Fruit fly (Drosophila melanogaster) whole organism, embryonic: ENCODE measurements around the gene Atat.

Experiments used
- Adf1 ChIP-seq: fragments of 200-800 bp; sonication (Bioruptor generic); IDR thresholded peaks from 2 replicates; pipeline ENCODE4 v1.3.6; 2022; ENCODE audit warnings: missing biosample characterization, missing genetic modification characterization
- Blimp-1 ChIP-seq: fragments of 200-800 bp; sonication (Bioruptor generic); optimal IDR thresholded peaks from 3 replicates; lab custom pipeline; 2018; ENCODE audit warnings: missing biosample characterization, missing genetic modification characterization, mild to moderate bottlenecking, moderate library complexity, missing genetic modification reagents
- CG10274 ChIP-seq: fragments of 200-800 bp; sonication (Bioruptor generic); optimal IDR thresholded peaks from 3 replicates; lab custom pipeline; 2017; ENCODE audit warnings: missing biosample characterization, mild to moderate bottlenecking, missing genetic modification characterization
- CG10654 ChIP-seq: fragments of 200-800 bp; sonication (Bioruptor generic); optimal IDR thresholded peaks from 2 replicates; lab custom pipeline; 2016; ENCODE audit warnings: missing biosample characterization, missing genetic modification characterization
- CG12769 ChIP-seq: fragments of 200-800 bp; sonication (Bioruptor generic); optimal IDR thresholded peaks from 2 replicates; lab custom pipeline; 2019; ENCODE audit warnings: missing biosample characterization, mild to moderate bottlenecking, missing genetic modification characterization, moderate library complexity
- CG13894 ChIP-seq: fragments of 200-800 bp; sonication (Bioruptor generic); optimal IDR thresholded peaks from 3 replicates; lab custom pipeline; 2018; ENCODE audit warnings: missing biosample characterization, mild to moderate bottlenecking, missing genetic modification characterization, moderate library complexity
- CG18599 ChIP-seq: fragments of 200-800 bp; sonication (Bioruptor generic); optimal IDR thresholded peaks from 3 replicates; lab custom pipeline; 2017; ENCODE audit warnings: missing biosample characterization, missing genetic modification characterization, mild to moderate bottlenecking, moderate library complexity, missing genetic modification reagents
- CG30431 ChIP-seq: fragments of 200-800 bp; sonication (Bioruptor generic); optimal IDR thresholded peaks from 2 replicates; lab custom pipeline; 2017; ENCODE audit warnings: missing biosample characterization, missing genetic modification characterization
- CG3163 ChIP-seq: fragments of 200-800 bp; sonication (Bioruptor generic); optimal IDR thresholded peaks from 3 replicates; lab custom pipeline; 2016; ENCODE audit warnings: missing biosample characterization, missing genetic modification characterization
- CG3847 ChIP-seq: fragments of 200-800 bp; sonication (Bioruptor generic); IDR thresholded peaks from 2 replicates; pipeline ENCODE4 v1.3.6; 2022; ENCODE audit warnings: missing biosample characterization, missing genetic modification characterization
- CG4360 ChIP-seq: fragments of 200-800 bp; sonication (Bioruptor generic); IDR thresholded peaks from 2 replicates; pipeline ENCODE4 v1.3.6; 2022; ENCODE audit warnings: missing biosample characterization, missing genetic modification characterization
- CG7928 ChIP-seq: fragments of 200-800 bp; sonication (Bioruptor generic); optimal IDR thresholded peaks from 2 replicates; lab custom pipeline; 2017; ENCODE audit warnings: missing biosample characterization, mild to moderate bottlenecking, missing genetic modification characterization
- CG8290 ChIP-seq, 3 experiments: fragments of 200-800 bp; sonication (Bioruptor generic); optimal IDR thresholded peaks; 2 replicates each; lab custom pipeline; 2016 to 2019; ENCODE audit warnings: missing biosample characterization in 3 of 3, missing genetic modification characterization in 3 of 3, mild to moderate bottlenecking in 2 of 3, moderate library complexity in 1 of 3
- CG8478 ChIP-seq: fragments of >200 bp; optimal IDR thresholded peaks from 2 replicates; lab custom pipeline; 2018
- Dbx ChIP-seq: fragments of 200-800 bp; sonication (Bioruptor generic); IDR thresholded peaks from 3 replicates; pipeline ENCODE4 v1.3.6; 2022; ENCODE audit warnings: missing biosample characterization, missing genetic modification characterization
- Elba2 ChIP-seq: fragments of 200-800 bp; sonication (Bioruptor generic); optimal IDR thresholded peaks from 3 replicates; lab custom pipeline; 2016; ENCODE audit warnings: missing biosample characterization, missing genetic modification characterization
- Hmr ChIP-seq: fragments of 200-800 bp; sonication (Bioruptor generic); optimal IDR thresholded peaks from 3 replicates; lab custom pipeline; 2017; ENCODE audit warnings: mild to moderate bottlenecking, missing biosample characterization, missing genetic modification reagents, missing genetic modification characterization
- Med ChIP-seq: fragments of 200-800 bp; sonication (Bioruptor generic); peaks from one replicate; lab custom pipeline; 2016; ENCODE audit warnings: missing biosample characterization, missing genetic modification characterization, mild to moderate bottlenecking, inconsistent platforms, moderate library complexity
- Pdp1 ChIP-seq, 2 experiments: fragments of 200-800 bp; sonication (Bioruptor generic); optimal IDR thresholded peaks; 3 replicates each; lab custom pipeline; 2016; ENCODE audit warnings: missing biosample characterization in 2 of 2, missing genetic modification characterization in 2 of 2, mild to moderate bottlenecking in 1 of 2, moderate library complexity in 1 of 2
- Side ChIP-seq: fragments of 200-800 bp; sonication (Bioruptor generic); optimal IDR thresholded peaks from 2 replicates; lab custom pipeline; 2016; ENCODE audit warnings: missing biosample characterization, missing genetic modification characterization
- abd-A ChIP-seq: fragments of 200-800 bp; sonication (Bioruptor generic); optimal IDR thresholded peaks from 3 replicates; lab custom pipeline; 2019; ENCODE audit warnings: missing biosample characterization, mild to moderate bottlenecking, missing genetic modification characterization, moderate library complexity
- bbx ChIP-seq: fragments of 200-800 bp; sonication (Bioruptor generic); IDR thresholded peaks from 2 replicates; pipeline ENCODE4 v1.3.6; 2022; ENCODE audit warnings: missing biosample characterization, missing genetic modification characterization; ENCODE audit not compliant: partially characterized antibody
- br ChIP-seq: fragments of >200 bp; optimal IDR thresholded peaks from 2 replicates; lab custom pipeline; 2017
- bsh ChIP-seq, 2 experiments: fragments of 200-800 bp; sonication (Bioruptor generic); optimal IDR thresholded peaks; 2 replicates each; lab custom pipeline; 2017 to 2018; ENCODE audit warnings: mild to moderate bottlenecking in 2 of 2, missing biosample characterization in 2 of 2, missing genetic modification characterization in 2 of 2, moderate library complexity in 1 of 2
- cg ChIP-seq: fragments of 200-800 bp; sonication (Bioruptor generic); optimal IDR thresholded peaks from 3 replicates; lab custom pipeline; 2019; ENCODE audit warnings: missing biosample characterization, mild to moderate bottlenecking, missing genetic modification characterization, moderate library complexity
- chinmo ChIP-seq: fragments of 200-800 bp; sonication (Bioruptor generic); IDR thresholded peaks from 4 replicates; pipeline ENCODE4 v1.3.6; 2022; ENCODE audit warnings: missing biosample characterization, missing genetic modification characterization; ENCODE audit not compliant: partially characterized antibody
- chn ChIP-seq: fragments of 200-800 bp; sonication (Bioruptor generic); optimal IDR thresholded peaks from 2 replicates; lab custom pipeline; 2016; ENCODE audit warnings: missing biosample characterization, missing genetic modification characterization
- corto ChIP-seq: fragments of 200-800 bp; sonication (Bioruptor generic); optimal IDR thresholded peaks from 2 replicates; lab custom pipeline; 2016; ENCODE audit warnings: missing biosample characterization, mild to moderate bottlenecking, missing genetic modification characterization, moderate library complexity
- exex ChIP-seq: fragments of 200-800 bp; sonication (Bioruptor generic); optimal IDR thresholded peaks from 4 replicates; lab custom pipeline; 2018; ENCODE audit warnings: missing biosample characterization, mild to moderate bottlenecking, missing genetic modification characterization, moderate library complexity
- fru ChIP-seq: fragments of >200 bp; optimal IDR thresholded peaks from 2 replicates; lab custom pipeline; 2017
- lmd ChIP-seq: fragments of 200-800 bp; sonication (Bioruptor generic); IDR thresholded peaks from 2 replicates; pipeline ENCODE4 v1.3.6; 2022; ENCODE audit warnings: missing biosample characterization, missing genetic modification characterization
- lov ChIP-seq, 2 experiments: fragments of 200-800 bp in 1 of 2; fragments of >200 bp in 1 of 2; sonication (Bioruptor generic) in 1 of 2; IDR thresholded peaks in 1 of 2; optimal IDR thresholded peaks in 1 of 2; 2 replicates in 1 of 2; 3 replicates in 1 of 2; pipeline versions ENCODE4 v1.3.6 to Lab custom; 2017 to 2022; ENCODE audit warnings: missing biosample characterization in 1 of 2, missing genetic modification characterization in 1 of 2
- mirr ChIP-seq: fragments of 200-800 bp; sonication (Bioruptor generic); optimal IDR thresholded peaks from 3 replicates; lab custom pipeline; 2018; ENCODE audit warnings: missing biosample characterization, mild to moderate bottlenecking, missing genetic modification characterization
- nom ChIP-seq: fragments of 200-800 bp; sonication (Bioruptor generic); optimal IDR thresholded peaks from 2 replicates; lab custom pipeline; 2017; ENCODE audit warnings: missing biosample characterization, missing genetic modification characterization, mild to moderate bottlenecking, moderate library complexity, missing genetic modification reagents
- oc ChIP-seq: fragments of 200-800 bp; sonication (Bioruptor generic); optimal IDR thresholded peaks from 2 replicates; lab custom pipeline; 2018; ENCODE audit warnings: missing biosample characterization, mild to moderate bottlenecking, missing genetic modification characterization, moderate library complexity
- p53 ChIP-seq: fragments of 200-800 bp; sonication (Bioruptor generic); optimal IDR thresholded peaks from 2 replicates; lab custom pipeline; 2016; ENCODE audit warnings: missing biosample characterization, missing genetic modification characterization
- pho ChIP-seq: fragments of 200-800 bp; sonication (Bioruptor generic); optimal IDR thresholded peaks from 2 replicates; lab custom pipeline; 2016; ENCODE audit warnings: missing biosample characterization, missing genetic modification characterization
- row ChIP-seq: fragments of 200-800 bp; sonication (Bioruptor generic); IDR thresholded peaks from 3 replicates; pipeline ENCODE4 v1.3.6; 2022; ENCODE audit warnings: missing biosample characterization, missing genetic modification characterization
- sc ChIP-seq, 3 experiments: fragments of >200 bp in 2 of 3; fragments of 200-800 bp in 1 of 3; sonication (Bioruptor generic) in 1 of 3; optimal IDR thresholded peaks; 2 replicates in 2 of 3; 3 replicates in 1 of 3; lab custom pipeline; 2017; ENCODE audit warnings: mild to moderate bottlenecking in 1 of 3, missing biosample characterization in 1 of 3, missing genetic modification characterization in 1 of 3, missing genetic modification reagents in 1 of 3
- sim ChIP-seq: fragments of 200-800 bp; sonication (Bioruptor generic); IDR thresholded peaks from 2 replicates; pipeline ENCODE4 v1.3.6; 2022; ENCODE audit warnings: missing biosample characterization, missing genetic modification characterization
- trem ChIP-seq: fragments of 200-800 bp; optimal IDR thresholded peaks from 3 replicates; lab custom pipeline; 2019; ENCODE audit warnings: missing biosample characterization, mild to moderate bottlenecking, missing genetic modification characterization, moderate library complexity
- ttk ChIP-seq: fragments of 200-800 bp; sonication (Bioruptor generic); IDR thresholded peaks from 2 replicates; pipeline ENCODE4 v2.1.2; 2022; ENCODE audit warnings: missing biosample characterization, missing genetic modification characterization
- vvl ChIP-seq: fragments of 200-800 bp; sonication (Bioruptor generic); IDR thresholded peaks from 2 replicates; pipeline ENCODE4 v1.3.6; 2022; ENCODE audit warnings: missing biosample characterization, missing genetic modification characterization
- yki ChIP-seq: fragments of >200 bp; optimal IDR thresholded peaks from 3 replicates; lab custom pipeline; 2018
- z ChIP-seq: fragments of 200-800 bp; sonication (Bioruptor generic); IDR thresholded peaks from 3 replicates; pipeline ENCODE4 v1.3.6; 2022; ENCODE audit warnings: missing biosample characterization, missing genetic modification characterization

Gene Atat

dm6 chr3L:9465652-9466244 is 39.2 kb upstream of the Atat start (continued):
- TF ChIP-seq sim (GFP tag; lab: Robert Waterston, UW): no peak
- no peak for TF ChIP-seq CG10274
- peak; percentile 70 for TF ChIP-seq mirr
- TF ChIP-seq chinmo: 0 out of 4 replicates have a peak, but pooled peaks have one; percentile 40
- TF ChIP-seq fru (lab: Kevin White, UChicago): no peak
- TF ChIP-seq row: peak; percentile 13; the same call in 1 of the 3 replicates
- peak; percentile 51; the same call in 1 of the 2 replicates for TF ChIP-seq Adf1 (GFP tag; lab: Robert Waterston, UW)
- TF ChIP-seq CG7928 (GFP tag; lab: Kevin White, UChicago): no peak
- TF ChIP-seq Side (GFP tag; lab: Kevin White, UChicago): peak; percentile 1
- TF ChIP-seq Med (GFP tag; lab: Kevin White, UChicago): peak; percentile 86
- TF ChIP-seq vvl: peak; percentile 29; the same call in 1 of the 2 replicates
- TF ChIP-seq sc (optimal IDR thresholded peaks at IDR 0.05; lab: Kevin White, UChicago): no peak
- no peak for TF ChIP-seq sc (GFP tag; optimal IDR thresholded peaks at IDR 0.05; lab: Kevin White, UChicago)
- peak; percentile 16 for TF ChIP-seq exex
- no peak for TF ChIP-seq trem (tag; lab: Kevin White, UChicago)
- peak; percentile 99 for TF ChIP-seq abd-A
- no peak for TF ChIP-seq br
- peak in 1 of 2 experiments; percentile 88 for TF ChIP-seq Pdp1 (GFP tag; optimal IDR thresholded peaks at IDR 0.05; lab: Kevin White, UChicago)
- 0 out of 3 replicates have a peak, but pooled peaks have one; percentile 16 for TF ChIP-seq z
- no peak for TF ChIP-seq CG8290 (GFP tag; optimal IDR thresholded peaks at IDR 0.05; lab: Kevin White, UChicago)
- TF ChIP-seq CG8290 (tag; optimal IDR thresholded peaks at IDR 0.05; lab: Kevin White, UChicago): peak; percentile 10 to 50
- 0 out of 2 replicates have a peak, but pooled peaks have one; percentile 52 for TF ChIP-seq ttk (GFP tag; lab: Robert Waterston, UW)
- TF ChIP-seq chn (GFP tag; lab: Kevin White, UChicago): peak; percentile 28
- no peak for TF ChIP-seq pho
- TF ChIP-seq lmd (GFP tag; lab: Robert Waterston, UW): peak; percentile 34
- TF ChIP-seq CG3847 (GFP tag; lab: Robert Waterston, UW): 0 out of 2 replicates have a peak, but pooled peaks have one; percentile 17
- no peak for TF ChIP-seq Hmr
- peak; percentile 31; the same call in 1 of the 2 replicates for TF ChIP-seq bbx (GFP tag; lab: Robert Waterston, UW)
- peak; percentile 49 for TF ChIP-seq CG13894 (tag; lab: Kevin White, UChicago)
- TF ChIP-seq CG18599 (GFP tag; lab: Kevin White, UChicago): peak; percentile 16
- TF ChIP-seq oc (tag; lab: Kevin White, UChicago): peak; percentile 6
- TF ChIP-seq CG30431 (GFP tag; lab: Kevin White, UChicago): no peak
- peak; percentile 11 for TF ChIP-seq CG3163 (GFP tag; lab: Kevin White, UChicago)
- peak; percentile 77 for TF ChIP-seq CG8478 (lab: Kevin White, UChicago)
- 0 out of 3 replicates have a peak, but pooled peaks have one; percentile 16 for TF ChIP-seq Dbx (GFP tag; lab: Robert Waterston, UW)
- no peak for TF ChIP-seq p53 (GFP tag; lab: Kevin White, UChicago)
- no peak for TF ChIP-seq corto (GFP tag; lab: Kevin White, UChicago)
- TF ChIP-seq yki: peak; percentile 49
- TF ChIP-seq Blimp-1: no peak
- peak; percentile 30 for TF ChIP-seq CG12769
- peak; percentile 75 for TF ChIP-seq CG4360

dm6 chr3L:9462794-9463193 is 36.2 kb upstream of the Atat start:
- TF ChIP-seq Elba2 (GFP tag; lab: Kevin White, UChicago) (peak; percentile 49), cg (GFP tag; lab: Kevin White, UChicago) (peak; percentile 86), chinmo (0 out of 4 replicates have a peak, but pooled peaks have one; percentile 49), nom (GFP tag; lab: Kevin White, UChicago) (peak; percentile 92), CG4360 (peak; percentile 69), CG10654 (GFP tag; lab: Kevin White, UChicago) (no peak), bsh (GFP tag; optimal IDR thresholded peaks at IDR 0.05; lab: Kevin White, UChicago) (peak in 1 of 2 experiments; percentile 20), lov (optimal IDR thresholded peaks at IDR 0.05; lab: Kevin White, UChicago) (no peak), lov (GFP tag; IDR thresholded peaks at IDR 0.05; lab: Robert Waterston, UW) (no peak)
- TF ChIP-seq, all 482 proteins: peak for 6
